Fruit fly (Drosophila melanogaster): ENCODE results near the gene CG14313.

CG14313 gene

dm6 chr3R:18168398-18168797, 23.4 kb downstream of the CG14313 start (continued):
- TF ChIP-seq Ptx1 (GFP tag; IDR thresholded peaks at IDR 0.05), result 0 out of 2 replicates have a peak, but pooled peaks have one; percentile 21
- 0 out of 2 replicates have a peak, but pooled peaks have one; percentile 11 for TF ChIP-seq CG6689 (GFP tag; IDR thresholded peaks at IDR 0.05)
- TF ChIP-seq CG7987 (GFP tag; optimal IDR thresholded peaks at IDR 0.05), result no peak
- no peak for TF ChIP-seq Dek (tag; optimal IDR thresholded peaks at IDR 0.05)
- TF ChIP-seq trem (tag; optimal IDR thresholded peaks at IDR 0.05), result no peak
- no peak for TF ChIP-seq CG34376 (GFP tag; optimal IDR thresholded peaks at IDR 0.05)
- TF ChIP-seq ci (GFP tag; IDR thresholded peaks at IDR 0.05), result no peak; the same call in 1 of the 3 replicates
- no peak for TF ChIP-seq CG7372 (GFP tag; IDR thresholded peaks at IDR 0.05)
- peak; percentile 68 for TF ChIP-seq CG15514 (GFP tag; optimal IDR thresholded peaks at IDR 0.05)
- TF ChIP-seq Nf-YB (GFP tag; optimal IDR thresholded peaks at IDR 0.05), result no peak
- no peak for TF ChIP-seq en (GFP tag; optimal IDR thresholded peaks at IDR 0.05)
- peak; percentile 19 for TF ChIP-seq chn (GFP tag; optimal IDR thresholded peaks at IDR 0.05)
- no peak for TF ChIP-seq CG2202 (tag; optimal IDR thresholded peaks at IDR 0.05)
- no peak for TF ChIP-seq CG30020 (tag; optimal IDR thresholded peaks at IDR 0.05)
- no peak for TF ChIP-seq eyg (GFP tag; optimal IDR thresholded peaks at IDR 0.05)
- no peak for TF ChIP-seq CG17829 (tag; optimal IDR thresholded peaks at IDR 0.05)
- no peak for TF ChIP-seq CG10654 (GFP tag; optimal IDR thresholded peaks at IDR 0.05)
- no peak for TF ChIP-seq ase (GFP tag; IDR thresholded peaks at IDR 0.05)
- no peak for TF ChIP-seq Six4 (GFP tag; optimal IDR thresholded peaks at IDR 0.05)
- no peak for TF ChIP-seq CG5953 (GFP tag; IDR thresholded peaks at IDR 0.05)
- no peak for TF ChIP-seq Usf (GFP tag; optimal IDR thresholded peaks at IDR 0.05)
- no peak for TF ChIP-seq Pdp1 (GFP tag; optimal IDR thresholded peaks at IDR 0.05)
- no peak for TF ChIP-seq fd3F (GFP tag; optimal IDR thresholded peaks at IDR 0.05)
- no peak for TF ChIP-seq pros (GFP tag; optimal IDR thresholded peaks at IDR 0.05)
- TF ChIP-seq HmgD (GFP tag; optimal IDR thresholded peaks at IDR 0.05), result no peak
- TF ChIP-seq Dip2 (GFP tag; IDR thresholded peaks at IDR 0.05), result no peak
- no peak for TF ChIP-seq Lpt (GFP tag; optimal IDR thresholded peaks at IDR 0.05)
- TF ChIP-seq wdn (GFP tag; IDR thresholded peaks at IDR 0.05), result no peak
- no peak for TF ChIP-seq CG11560 (tag; IDR thresholded peaks at IDR 0.05)
- no peak for TF ChIP-seq CG17568 (GFP tag; optimal IDR thresholded peaks at IDR 0.05)
- TF ChIP-seq Gsc (GFP tag; IDR thresholded peaks at IDR 0.05), result no peak
- TF ChIP-seq pb (GFP tag; optimal IDR thresholded peaks at IDR 0.05), result no peak
- TF ChIP-seq sima (GFP tag; optimal IDR thresholded peaks at IDR 0.05), result no peak
- TF ChIP-seq CG7745 (tag; optimal IDR thresholded peaks at IDR 0.05), result no peak
- 0 out of 2 replicates have a peak, but pooled peaks have one; percentile 38 for TF ChIP-seq CG3847 (GFP tag; IDR thresholded peaks at IDR 0.05)
- no peak for TF ChIP-seq grn (GFP tag; optimal IDR thresholded peaks at IDR 0.05)
- TF ChIP-seq CG17328 (GFP tag; IDR thresholded peaks at IDR 0.05), result no peak
- no peak for TF ChIP-seq CG7963 (GFP tag; IDR thresholded peaks at IDR 0.05; ENCODE audit: partially characterized antibody)
- TF ChIP-seq fd96Cb (tag; optimal IDR thresholded peaks at IDR 0.05), result no peak
- no peak for TF ChIP-seq Ets97D (GFP tag; optimal IDR thresholded peaks at IDR 0.05)
- TF ChIP-seq CG7357 (GFP tag; IDR thresholded peaks at IDR 0.05), result no peak
- no peak for TF ChIP-seq zf30C (GFP tag; optimal IDR thresholded peaks at IDR 0.05)
- no peak for TF ChIP-seq CG3838 (GFP tag; optimal IDR thresholded peaks at IDR 0.05)
- TF ChIP-seq CG4730 (GFP tag; IDR thresholded peaks at IDR 0.05), result no peak
- TF ChIP-seq Bteb2 (GFP tag; optimal IDR thresholded peaks at IDR 0.05), result no peak
- no peak for TF ChIP-seq Hr39 (optimal IDR thresholded peaks at IDR 0.05)
- no peak for TF ChIP-seq wor (GFP tag; IDR thresholded peaks at IDR 0.05)
- TF ChIP-seq nerfin-1 (tag; optimal IDR thresholded peaks at IDR 0.05), result no peak
- TF ChIP-seq row (GFP tag; IDR thresholded peaks at IDR 0.05), result peak; percentile 63
- no peak for TF ChIP-seq Abd-B (GFP tag; optimal IDR thresholded peaks at IDR 0.05)
- no peak for TF ChIP-seq corto (GFP tag; optimal IDR thresholded peaks at IDR 0.05)
- TF ChIP-seq Blimp-1 (GFP tag; optimal IDR thresholded peaks at IDR 0.05), result no peak
- TF ChIP-seq CG1647 (GFP tag; optimal IDR thresholded peaks at IDR 0.05), result no peak
